Worm (Caenorhabditis elegans) whole organism, L4 larva: Measurements from ENCODE around the gene F36G9.3.

Experiments
- F37D6.2 ChIP-seq: sonication (generic microtip); optimal IDR thresholded peaks from 2 replicates; lab custom pipeline; 2016; ENCODE audit warnings: mild to moderate bottlenecking, missing genetic modification characterization, missing compliant biosample characterization
- aha-1 ChIP-seq: fragments of 150-350 bp; peaks from one replicate; lab custom pipeline; 2014; ENCODE audit warnings: missing biosample characterization, missing genetic modification characterization
- ceh-82 ChIP-seq: sonication (generic microtip); optimal IDR thresholded peaks from 2 replicates; lab custom pipeline; 2017; ENCODE audit warnings: missing biosample characterization, missing genetic modification characterization
- daf-19 ChIP-seq: fragments of 200-800 bp; sonication (Bioruptor generic); conservative IDR thresholded peaks from 2 replicates; pipeline ENCODE4 v1.3.6; 2022; ENCODE audit warnings: missing genetic modification characterization, missing compliant biosample characterization
- hmg-1.1 ChIP-seq: fragments of 200-800 bp; sonication (Bioruptor generic); IDR thresholded peaks from 2 replicates; pipeline ENCODE4 v1.3.6; 2022; ENCODE audit warnings: missing genetic modification reagents, missing genetic modification characterization, missing compliant biosample characterization
- lin-1 ChIP-seq: fragments of 200-800 bp; sonication (Bioruptor generic); IDR thresholded peaks from 2 replicates; pipeline ENCODE4 v1.3.6; 2022; ENCODE audit warnings: missing genetic modification reagents, missing genetic modification characterization, missing compliant biosample characterization
- madf-5 ChIP-seq, 2 experiments: fragments of 200-800 bp; sonication (Bioruptor generic); IDR thresholded peaks; 2 replicates each; pipeline ENCODE4 v1.3.6; 2022; ENCODE audit warnings: missing compliant biosample characterization in 2 of 2, missing genetic modification characterization in 2 of 2
- nhr-102 ChIP-seq: sonication (generic microtip); optimal IDR thresholded peaks from 2 replicates; lab custom pipeline; 2016; ENCODE audit warnings: mild to moderate bottlenecking, missing genetic modification characterization, moderate library complexity, missing compliant biosample characterization
- pha-4 ChIP-seq, 2 experiments: fragments of 150-350 bp in 1 of 2; fragments of 200-800 bp in 1 of 2; sonication (Bioruptor generic) in 1 of 2; IDR thresholded peaks in 1 of 2; optimal IDR thresholded peaks in 1 of 2; 2 replicates each; pipeline versions ENCODE4 v1.3.6 to Lab custom; 2014 to 2022; ENCODE audit warnings: missing genetic modification characterization in 2 of 2, missing genetic modification reagents in 2 of 2, missing biosample characterization in 1 of 2, missing compliant biosample characterization in 1 of 2
- unc-39 ChIP-seq: sonication (generic microtip); optimal IDR thresholded peaks from 2 replicates; lab custom pipeline; 2017; ENCODE audit warnings: missing biosample characterization, missing genetic modification characterization
- zip-2 ChIP-seq: fragments of 150-350 bp; optimal IDR thresholded peaks from 2 replicates; lab custom pipeline; 2014; ENCODE audit warnings: missing biosample characterization, missing genetic modification characterization

- no peak for TF ChIP-seq F37D6.2 (tag; lab: Kevin White, UChicago)
- TF ChIP-seq pha-4 (GFP tag; IDR thresholded peaks at IDR 0.05; lab: Robert Waterston, UW), result no peak
- TF ChIP-seq pha-4 (tag; optimal IDR thresholded peaks at IDR 0.05; lab: Kevin White, UChicago), result no peak
- no peak for TF ChIP-seq lin-1
- no peak for TF ChIP-seq aha-1 (tag; lab: Kevin White, UChicago)
- no peak for TF ChIP-seq madf-5 (GFP tag; IDR thresholded peaks at IDR 0.05; lab: Robert Waterston, UW)
- TF ChIP-seq nhr-102 (tag; lab: Kevin White, UChicago), result no peak
- no peak for TF ChIP-seq unc-39
- no peak for TF ChIP-seq daf-19
- no peak for TF ChIP-seq ceh-82 (tag; lab: Kevin White, UChicago)
- TF ChIP-seq zip-2, result no peak
- no peak for TF ChIP-seq hmg-1.1
Observed at ce11 chrV:15913714-15914113, 43.5 kb upstream of the F36G9.3 start, which contains the start of gene F35E8.7.
